Fruit fly (Drosophila melanogaster) whole organism, embryonic: ENCODE measurements around the gene phtm.

ENCODE experiments used
- CG10565 ChIP-seq: fragments of 200-800 bp; sonication (Bioruptor generic); optimal IDR thresholded peaks from 3 replicates; lab custom pipeline; 2016; ENCODE audit warnings: missing biosample characterization, mild to moderate bottlenecking, missing genetic modification characterization
- CG12104 ChIP-seq: fragments of 200-800 bp; sonication (Bioruptor generic); optimal IDR thresholded peaks from 3 replicates; lab custom pipeline; 2016; ENCODE audit warnings: missing biosample characterization, missing genetic modification characterization
- CG13287 ChIP-seq: fragments of 200-800 bp; sonication (Bioruptor generic); IDR thresholded peaks from 2 replicates; pipeline ENCODE4 v1.3.6; 2022; ENCODE audit warnings: missing biosample characterization, missing genetic modification characterization; ENCODE audit not compliant: partially characterized antibody
- CG14014 ChIP-seq: fragments of 200-800 bp; sonication (Bioruptor generic); IDR thresholded peaks from 2 replicates; pipeline ENCODE4 v1.3.6; 2022; ENCODE audit warnings: missing biosample characterization, missing genetic modification characterization
- CG15601 ChIP-seq: fragments of 200-800 bp; sonication (Bioruptor generic); optimal IDR thresholded peaks from 3 replicates; lab custom pipeline; 2019; ENCODE audit warnings: missing biosample characterization, mild to moderate bottlenecking, missing genetic modification characterization, moderate library complexity
- CG16813 ChIP-seq: fragments of 200-800 bp; sonication (Bioruptor generic); IDR thresholded peaks from 3 replicates; pipeline ENCODE4 v1.3.6; 2022; ENCODE audit warnings: missing biosample characterization, missing genetic modification characterization; ENCODE audit not compliant: partially characterized antibody
- CG17829 ChIP-seq: fragments of 200-800 bp; optimal IDR thresholded peaks from 2 replicates; lab custom pipeline; 2019; ENCODE audit warnings: missing biosample characterization, mild to moderate bottlenecking, missing genetic modification characterization, moderate library complexity
- CG2129 ChIP-seq: fragments of 200-800 bp; sonication (Bioruptor generic); IDR thresholded peaks from 2 replicates; pipeline ENCODE4 v1.3.6; 2022; ENCODE audit warnings: missing biosample characterization, missing genetic modification characterization; ENCODE audit not compliant: partially characterized antibody
- CG2202 ChIP-seq: fragments of 200-800 bp; sonication (Bioruptor generic); optimal IDR thresholded peaks from 2 replicates; lab custom pipeline; 2018; ENCODE audit warnings: missing biosample characterization, mild to moderate bottlenecking, missing genetic modification characterization
- CG2678 ChIP-seq: fragments of 200-800 bp; sonication (Bioruptor generic); optimal IDR thresholded peaks from 3 replicates; lab custom pipeline; 2019; ENCODE audit warnings: missing biosample characterization, mild to moderate bottlenecking, missing genetic modification characterization, moderate library complexity
- CG2875 ChIP-seq: fragments of 200-800 bp; sonication (Bioruptor generic); optimal IDR thresholded peaks from 2 replicates; lab custom pipeline; 2017; ENCODE audit warnings: missing biosample characterization, mild to moderate bottlenecking, missing genetic modification characterization, missing genetic modification reagents
- CG3995 ChIP-seq: fragments of 200-800 bp; sonication (Bioruptor generic); optimal IDR thresholded peaks from 3 replicates; lab custom pipeline; 2016; ENCODE audit warnings: missing biosample characterization, missing genetic modification characterization
- CG4282 ChIP-seq: fragments of 200-800 bp; sonication (Bioruptor generic); optimal IDR thresholded peaks from 2 replicates; lab custom pipeline; 2016; ENCODE audit warnings: missing biosample characterization, missing genetic modification characterization
- CG6689 ChIP-seq: fragments of 200-800 bp; sonication (Bioruptor generic); IDR thresholded peaks from 2 replicates; pipeline ENCODE4 v1.3.6; 2022; ENCODE audit warnings: missing biosample characterization, missing genetic modification characterization
- CG7928 ChIP-seq: fragments of 200-800 bp; sonication (Bioruptor generic); optimal IDR thresholded peaks from 2 replicates; lab custom pipeline; 2017; ENCODE audit warnings: missing biosample characterization, mild to moderate bottlenecking, missing genetic modification characterization
- CG8089 ChIP-seq: fragments of 200-800 bp; sonication (Bioruptor generic); optimal IDR thresholded peaks from 3 replicates; lab custom pipeline; 2016; ENCODE audit warnings: missing biosample characterization, missing genetic modification characterization
- CHES-1-like ChIP-seq: fragments of 200-800 bp; sonication (Bioruptor generic); optimal IDR thresholded peaks from 2 replicates; lab custom pipeline; 2016; ENCODE audit warnings: missing biosample characterization, missing genetic modification characterization
- Dll ChIP-seq: fragments of 200-800 bp; sonication (Bioruptor generic); IDR thresholded peaks from 4 replicates; pipeline ENCODE4 v1.3.6; 2022; ENCODE audit warnings: missing biosample characterization, missing genetic modification characterization; ENCODE audit not compliant: partially characterized antibody
- Ets97D ChIP-seq: fragments of 200-800 bp; sonication (Bioruptor generic); optimal IDR thresholded peaks from 3 replicates; lab custom pipeline; 2016; ENCODE audit warnings: missing biosample characterization, missing genetic modification characterization
- Gsc ChIP-seq: fragments of 200-800 bp; sonication (Bioruptor generic); IDR thresholded peaks from 2 replicates; pipeline ENCODE4 v1.3.6; 2022; ENCODE audit warnings: missing biosample characterization, missing genetic modification characterization
- Lim3 ChIP-seq: fragments of 200-800 bp; sonication (Bioruptor generic); IDR thresholded peaks from 2 replicates; pipeline ENCODE4 v1.3.6; 2022; ENCODE audit warnings: missing biosample characterization, missing genetic modification characterization
- Med ChIP-seq: fragments of 200-800 bp; sonication (Bioruptor generic); peaks from one replicate; lab custom pipeline; 2016; ENCODE audit warnings: missing biosample characterization, missing genetic modification characterization, mild to moderate bottlenecking, inconsistent platforms, moderate library complexity
- Neu2 ChIP-seq: fragments of 200-800 bp; sonication (Bioruptor generic); optimal IDR thresholded peaks from 3 replicates; lab custom pipeline; 2016; ENCODE audit warnings: missing biosample characterization, missing genetic modification characterization, borderline replicate concordance
- Optix ChIP-seq: fragments of 200-800 bp; sonication (Bioruptor generic); IDR thresholded peaks from 3 replicates; pipeline ENCODE4 v1.3.6; 2022; ENCODE audit warnings: missing biosample characterization, missing genetic modification characterization
- Sin3A ChIP-seq: fragments of >200 bp; optimal IDR thresholded peaks from 2 replicates; lab custom pipeline; 2018
- Vsx1 ChIP-seq: fragments of 200-800 bp; sonication (Bioruptor generic); optimal IDR thresholded peaks from 2 replicates; lab custom pipeline; 2017; ENCODE audit warnings: missing biosample characterization, mild to moderate bottlenecking, missing genetic modification characterization, missing genetic modification reagents
- YL-1 ChIP-seq: fragments of 200-800 bp; sonication (Bioruptor generic); optimal IDR thresholded peaks from 3 replicates; lab custom pipeline; 2017; ENCODE audit warnings: missing biosample characterization, mild to moderate bottlenecking, missing genetic modification characterization
- ara ChIP-seq: fragments of 200-800 bp; sonication (Bioruptor generic); IDR thresholded peaks from 2 replicates; pipeline ENCODE4 v1.3.6; 2022; ENCODE audit warnings: missing biosample characterization, missing genetic modification characterization
- ase ChIP-seq: fragments of 200-800 bp; sonication (Bioruptor generic); IDR thresholded peaks from 3 replicates; pipeline ENCODE4 v1.3.6; 2022; ENCODE audit warnings: missing biosample characterization, missing genetic modification characterization
- ash1 ChIP-seq: fragments of 200-800 bp; sonication (Bioruptor generic); optimal IDR thresholded peaks from 2 replicates; lab custom pipeline; 2018; ENCODE audit warnings: missing biosample characterization, mild to moderate bottlenecking, missing genetic modification characterization
- br ChIP-seq: fragments of >200 bp; optimal IDR thresholded peaks from 2 replicates; lab custom pipeline; 2017
- ci ChIP-seq: fragments of 200-800 bp; sonication (Bioruptor generic); IDR thresholded peaks from 3 replicates; pipeline ENCODE4 v1.3.6; 2022; ENCODE audit warnings: missing biosample characterization, missing genetic modification characterization
- croc ChIP-seq: fragments of 200-800 bp; sonication (Bioruptor generic); conservative IDR thresholded peaks from 3 replicates; pipeline ENCODE4 v1.3.6; 2022; ENCODE audit warnings: missing biosample characterization, missing genetic modification characterization
- crol ChIP-seq: fragments of 200-800 bp; sonication (Bioruptor generic); IDR thresholded peaks from 2 replicates; pipeline ENCODE4 v1.3.6; 2022; ENCODE audit warnings: missing biosample characterization, missing genetic modification characterization
- dm ChIP-seq: fragments of 200-800 bp; sonication (Bioruptor generic); optimal IDR thresholded peaks from 3 replicates; lab custom pipeline; 2016; ENCODE audit warnings: missing biosample characterization, missing genetic modification characterization
- en ChIP-seq: fragments of 200-800 bp; sonication (Bioruptor generic); optimal IDR thresholded peaks from 2 replicates; lab custom pipeline; 2016; ENCODE audit warnings: missing biosample characterization, missing genetic modification characterization
- ind ChIP-seq: fragments of 200-800 bp; sonication (Bioruptor generic); optimal IDR thresholded peaks from 3 replicates; lab custom pipeline; 2016; ENCODE audit warnings: missing biosample characterization, missing genetic modification characterization
- kah ChIP-seq: fragments of 200-800 bp; sonication (Bioruptor generic); optimal IDR thresholded peaks from 2 replicates; lab custom pipeline; 2018; ENCODE audit warnings: missing biosample characterization, mild to moderate bottlenecking, missing genetic modification characterization
- lola ChIP-seq, 3 experiments: fragments of >200 bp in 2 of 3; fragments of 200-800 bp in 1 of 3; sonication (Bioruptor generic) in 1 of 3; optimal IDR thresholded peaks; 2 replicates each; lab custom pipeline; 2017 to 2019; ENCODE audit warnings: missing biosample characterization in 3 of 3, missing genetic modification characterization in 3 of 3, mild to moderate bottlenecking in 1 of 3, moderate library complexity in 1 of 3
- lov ChIP-seq, 2 experiments: fragments of 200-800 bp in 1 of 2; fragments of >200 bp in 1 of 2; sonication (Bioruptor generic) in 1 of 2; IDR thresholded peaks in 1 of 2; optimal IDR thresholded peaks in 1 of 2; 2 replicates in 1 of 2; 3 replicates in 1 of 2; pipeline versions ENCODE4 v1.3.6 to Lab custom; 2017 to 2022; ENCODE audit warnings: missing biosample characterization in 1 of 2, missing genetic modification characterization in 1 of 2
- oc ChIP-seq: fragments of 200-800 bp; sonication (Bioruptor generic); optimal IDR thresholded peaks from 2 replicates; lab custom pipeline; 2018; ENCODE audit warnings: missing biosample characterization, mild to moderate bottlenecking, missing genetic modification characterization, moderate library complexity
- odd ChIP-seq: fragments of 200-800 bp; sonication (Bioruptor generic); optimal IDR thresholded peaks from 2 replicates; lab custom pipeline; 2017; ENCODE audit warnings: missing biosample characterization, mild to moderate bottlenecking, missing genetic modification characterization
- org-1 ChIP-seq: fragments of 200-800 bp; sonication (Bioruptor generic); optimal IDR thresholded peaks from 2 replicates; lab custom pipeline; 2017; ENCODE audit warnings: missing biosample characterization, missing genetic modification characterization
- pb ChIP-seq: fragments of 200-800 bp; sonication (Bioruptor generic); optimal IDR thresholded peaks from 3 replicates; lab custom pipeline; 2016; ENCODE audit warnings: missing biosample characterization, missing genetic modification characterization
- prd ChIP-seq, 3 experiments: fragments of >200 bp in 2 of 3; fragments of 200-800 bp in 1 of 3; sonication (Bioruptor generic) in 1 of 3; optimal IDR thresholded peaks in 2 of 3; IDR thresholded peaks in 1 of 3; 2 replicates in 2 of 3; 3 replicates in 1 of 3; pipeline versions ENCODE4 v1.3.6 to Lab custom; 2017 to 2022; ENCODE audit warnings: missing biosample characterization in 1 of 3, missing genetic modification characterization in 1 of 3
- ranshi ChIP-seq: fragments of 200-800 bp; sonication (Bioruptor generic); IDR thresholded peaks from 2 replicates; pipeline ENCODE4 v1.3.6; 2022; ENCODE audit warnings: missing biosample characterization, missing genetic modification characterization
- repo ChIP-seq: fragments of 200-800 bp; sonication (Bioruptor generic); optimal IDR thresholded peaks from 2 replicates; lab custom pipeline; 2016; ENCODE audit warnings: missing biosample characterization, missing genetic modification characterization
- seq ChIP-seq: fragments of 200-800 bp; sonication (Bioruptor generic); IDR thresholded peaks from 2 replicates; pipeline ENCODE4 v1.3.6; 2022; ENCODE audit warnings: missing biosample characterization, missing genetic modification characterization
- sisA ChIP-seq: fragments of 200-800 bp; sonication (Bioruptor generic); IDR thresholded peaks from 2 replicates; pipeline ENCODE4 v1.3.6; 2022; ENCODE audit warnings: missing biosample characterization, missing genetic modification characterization
- zf30C ChIP-seq: fragments of 200-800 bp; sonication (Bioruptor generic); optimal IDR thresholded peaks from 3 replicates; lab custom pipeline; 2018; ENCODE audit warnings: missing biosample characterization, mild to moderate bottlenecking, missing genetic modification characterization

The phtm gene

dm6 chrX:18644890-18645289, 40.7 kb upstream of the phtm start (continued):
- TF ChIP-seq CG6689 (GFP tag; lab: Robert Waterston, UW) (peak; percentile 72), Lim3 (GFP tag; lab: Robert Waterston, UW) (0 out of 2 replicates have a peak, but pooled peaks have one; percentile 22), ara (GFP tag; lab: Robert Waterston, UW) (peak; percentile 65), CG7928 (GFP tag; lab: Kevin White, UChicago) (peak; percentile 43), CG4282 (GFP tag; lab: Kevin White, UChicago) (no peak), CG14014 (GFP tag; lab: Robert Waterston, UW) (peak; percentile 73; the same call in 1 of the 2 replicates), dm (GFP tag; lab: Kevin White, UChicago) (peak; percentile 47), CG2875 (GFP tag; lab: Kevin White, UChicago) (peak; percentile 70), CG8089 (GFP tag; lab: Kevin White, UChicago) (peak; percentile 72), CG2129 (GFP tag; lab: Robert Waterston, UW) (no peak), pb (no peak), CG13287 (GFP tag; lab: Robert Waterston, UW) (no peak), ranshi (GFP tag; lab: Robert Waterston, UW) (peak; percentile 76), oc (tag; lab: Kevin White, UChicago) (peak; percentile 85), Vsx1 (peak; percentile 22), odd (peak; percentile 76), Dll (GFP tag; lab: Robert Waterston, UW) (no peak), CG16813 (GFP tag; lab: Robert Waterston, UW) (no peak), Neu2 (GFP tag; lab: Kevin White, UChicago) (no peak), YL-1 (GFP tag; lab: Kevin White, UChicago) (peak; percentile 15), croc (GFP tag; lab: Robert Waterston, UW) (peak; percentile 63; the same call in 2 of the 3 replicates), CG15601 (tag; lab: Kevin White, UChicago) (peak; percentile 81), Gsc (GFP tag; lab: Robert Waterston, UW) (no peak), crol (GFP tag; lab: Robert Waterston, UW) (no peak), lov (optimal IDR thresholded peaks at IDR 0.05; lab: Kevin White, UChicago) (no peak), lov (GFP tag; IDR thresholded peaks at IDR 0.05; lab: Robert Waterston, UW) (0 out of 3 replicates have a peak, but pooled peaks have one; percentile 14), sisA (peak; percentile 83), ase (GFP tag; lab: Robert Waterston, UW) (peak; percentile 62; the same call in 1 of the 3 replicates), ci (GFP tag; lab: Robert Waterston, UW) (peak; percentile 88), kah (GFP tag; lab: Kevin White, UChicago) (peak; percentile 71), prd (optimal IDR thresholded peaks at IDR 0.05; lab: Kevin White, UChicago) (no peak), prd (GFP tag; IDR thresholded peaks at IDR 0.05; lab: Robert Waterston, UW) (peak; percentile 85; the same call in 2 of the 3 replicates), CG12104 (peak; percentile 78), en (GFP tag; lab: Kevin White, UChicago) (peak; percentile 46), org-1 (peak; percentile 66), zf30C (GFP tag; lab: Kevin White, UChicago) (no peak), br (lab: Kevin White, UChicago) (no peak), CHES-1-like (GFP tag; lab: Kevin White, UChicago) (peak; percentile 67), CG2202 (peak; percentile 44), lola (GFP tag; optimal IDR thresholded peaks at IDR 0.05; lab: Kevin White, UChicago) (peak in 1 of 3 experiments; percentile 69), Optix (GFP tag; lab: Robert Waterston, UW) (peak; percentile 74), CG17829 (tag; lab: Kevin White, UChicago) (peak; percentile 87), CG3995 (peak; percentile 41), Sin3A (lab: Kevin White, UChicago) (no peak), repo (peak; percentile 60), Ets97D (GFP tag; lab: Kevin White, UChicago) (no peak), CG2678 (tag; lab: Kevin White, UChicago) (peak; percentile 92), seq (peak; percentile 72), ash1 (GFP tag; lab: Kevin White, UChicago) (no peak), Med (peak; percentile 85), CG10565 (GFP tag; lab: Kevin White, UChicago) (no peak), ind (GFP tag; lab: Kevin White, UChicago) (peak; percentile 86)
